Fruit fly (Drosophila melanogaster) whole organism: ENCODE results near the gene Mrp5.

Experiments used
- CG8478 ChIP-seq: fragments of >200 bp; optimal IDR thresholded peaks from 2 replicates; lab custom pipeline; 2018; ENCODE audit warnings: inconsistent platforms
- Dll ChIP-seq: fragments of >200 bp; optimal IDR thresholded peaks from 2 replicates; lab custom pipeline; 2017
- EcR ChIP-seq, 2 experiments: fragments of >200 bp; optimal IDR thresholded peaks; 2 replicates each; lab custom pipeline; 2017; ENCODE audit warnings: missing biosample characterization in 2 of 2, missing genetic modification characterization in 2 of 2, missing genetic modification reagents in 2 of 2
- pan ChIP-seq: fragments of >200 bp; optimal IDR thresholded peaks from 2 replicates; lab custom pipeline; 2017
- usp ChIP-seq: fragments of >200 bp; optimal IDR thresholded peaks from 2 replicates; lab custom pipeline; 2017; ENCODE audit warnings: missing biosample characterization, missing genetic modification characterization, mixed read lengths

DNA sequence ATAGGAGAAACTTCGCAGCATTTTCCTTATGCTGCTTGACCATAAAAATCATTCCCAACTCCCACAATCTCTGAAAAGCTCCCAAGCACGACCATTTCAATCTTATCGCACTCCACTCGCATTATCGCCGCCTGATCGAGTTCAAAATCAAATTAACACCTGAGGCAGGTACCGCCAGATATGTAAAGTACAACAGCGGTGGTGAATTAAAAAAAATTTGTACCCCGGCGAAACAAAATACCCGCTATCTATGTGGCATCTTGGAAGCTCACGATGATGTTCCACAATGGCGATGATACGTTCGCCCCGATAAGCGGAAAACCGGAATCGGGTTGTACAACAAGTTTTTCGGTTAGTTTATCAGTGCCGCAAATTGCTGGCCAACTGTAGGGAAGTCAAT is 49.1 kb downstream of the Mrp5 start:
- TF ChIP-seq EcR (GFP tag; optimal IDR thresholded peaks at IDR 0.05; lab: Kevin White, UChicago), result no peak
- no peak for TF ChIP-seq usp
- no peak for TF ChIP-seq pan (lab: Kevin White, UChicago)
- no peak for TF ChIP-seq Dll (lab: Kevin White, UChicago)
- TF ChIP-seq CG8478 (lab: Kevin White, UChicago), result no peak
